Worm (Caenorhabditis elegans): ENCODE measurements around the gene D2096.5.

- TF ChIP-seq W03F9.2 (tag; optimal IDR thresholded peaks at IDR 0.05) (no peak), dao-5 (tag; optimal IDR thresholded peaks at IDR 0.05) (no peak), him-1 (tag; optimal IDR thresholded peaks at IDR 0.05) (no peak)
These were observed 34.5 kb upstream of the D2096.5 start, which contains the start of gene D2096.11 for ce11 chrIV:8394105-8394504.
